Fruit fly (Drosophila melanogaster) whole organism, embryonic: Measurements from ENCODE around the gene CG18302.

ENCODE experiments used
- CG11695 ChIP-seq: fragments of 200-800 bp; sonication (Bioruptor generic); IDR thresholded peaks from 3 replicates; pipeline ENCODE4 v1.3.6; 2022; ENCODE audit warnings: missing biosample characterization, missing genetic modification characterization
- CG5180 ChIP-seq: fragments of 200-800 bp; sonication (Bioruptor generic); optimal IDR thresholded peaks from 3 replicates; lab custom pipeline; 2017; ENCODE audit warnings: missing biosample characterization, missing genetic modification characterization, mild to moderate bottlenecking, moderate library complexity, missing genetic modification reagents
- Dip2 ChIP-seq: fragments of 200-800 bp; sonication (Bioruptor generic); IDR thresholded peaks from 2 replicates; pipeline ENCODE4 v1.3.6; 2022; ENCODE audit warnings: missing biosample characterization, missing genetic modification characterization
- gcm ChIP-seq: fragments of 200-800 bp; sonication (Bioruptor generic); optimal IDR thresholded peaks from 2 replicates; lab custom pipeline; 2019; ENCODE audit warnings: missing biosample characterization, mild to moderate bottlenecking, missing genetic modification characterization, moderate library complexity
- gem ChIP-seq: fragments of 200-800 bp; sonication (Bioruptor generic); optimal IDR thresholded peaks from 2 replicates; lab custom pipeline; 2019; ENCODE audit warnings: missing biosample characterization, mild to moderate bottlenecking, missing genetic modification characterization, moderate library complexity
- lbe ChIP-seq: fragments of 200-800 bp; sonication (Bioruptor generic); optimal IDR thresholded peaks from 2 replicates; lab custom pipeline; 2016; ENCODE audit warnings: missing biosample characterization, mild to moderate bottlenecking, missing genetic modification characterization
- sim ChIP-seq: fragments of 200-800 bp; sonication (Bioruptor generic); IDR thresholded peaks from 2 replicates; pipeline ENCODE4 v1.3.6; 2022; ENCODE audit warnings: missing biosample characterization, missing genetic modification characterization
- tin ChIP-seq: fragments of 200-800 bp; sonication (Bioruptor generic); optimal IDR thresholded peaks from 3 replicates; lab custom pipeline; 2016; ENCODE audit warnings: missing biosample characterization, missing genetic modification characterization
- tna ChIP-seq: fragments of 200-800 bp; sonication (Bioruptor generic); IDR thresholded peaks from 2 replicates; pipeline ENCODE4 v1.3.6; 2022; ENCODE audit warnings: missing biosample characterization, missing genetic modification characterization; ENCODE audit not compliant: partially characterized antibody

DNA sequence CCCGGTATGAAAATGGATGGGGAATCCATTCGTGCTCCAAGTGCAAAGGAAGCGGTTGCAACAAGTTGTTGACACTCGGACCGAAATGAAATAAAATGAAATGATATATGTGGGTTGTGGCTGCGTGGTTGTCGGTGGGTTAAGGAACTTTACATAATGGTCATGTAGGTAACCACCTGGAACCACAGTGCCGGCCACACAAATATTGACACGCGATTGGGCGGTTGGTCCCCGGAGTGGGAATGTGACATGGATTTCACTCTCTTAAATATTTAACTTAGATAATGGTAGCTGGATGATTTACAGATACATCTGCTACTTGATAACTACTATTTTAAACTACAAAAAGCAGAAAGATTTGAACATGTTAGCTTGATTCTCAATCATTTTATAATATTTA is 29.2 kb upstream of the CG18302 start:
- TF ChIP-seq gem (tag; lab: Kevin White, UChicago) (no peak), lbe (no peak), tna (no peak), tin (no peak), CG5180 (GFP tag; lab: Kevin White, UChicago) (peak; percentile 3), CG11695 (GFP tag; lab: Robert Waterston, UW) (no peak), gcm (peak; percentile 8), sim (GFP tag; lab: Robert Waterston, UW) (no peak), Dip2 (GFP tag; lab: Robert Waterston, UW) (no peak)
